Worm (Caenorhabditis elegans): Measurements from ENCODE around the gene dsb-1.

DNA sequence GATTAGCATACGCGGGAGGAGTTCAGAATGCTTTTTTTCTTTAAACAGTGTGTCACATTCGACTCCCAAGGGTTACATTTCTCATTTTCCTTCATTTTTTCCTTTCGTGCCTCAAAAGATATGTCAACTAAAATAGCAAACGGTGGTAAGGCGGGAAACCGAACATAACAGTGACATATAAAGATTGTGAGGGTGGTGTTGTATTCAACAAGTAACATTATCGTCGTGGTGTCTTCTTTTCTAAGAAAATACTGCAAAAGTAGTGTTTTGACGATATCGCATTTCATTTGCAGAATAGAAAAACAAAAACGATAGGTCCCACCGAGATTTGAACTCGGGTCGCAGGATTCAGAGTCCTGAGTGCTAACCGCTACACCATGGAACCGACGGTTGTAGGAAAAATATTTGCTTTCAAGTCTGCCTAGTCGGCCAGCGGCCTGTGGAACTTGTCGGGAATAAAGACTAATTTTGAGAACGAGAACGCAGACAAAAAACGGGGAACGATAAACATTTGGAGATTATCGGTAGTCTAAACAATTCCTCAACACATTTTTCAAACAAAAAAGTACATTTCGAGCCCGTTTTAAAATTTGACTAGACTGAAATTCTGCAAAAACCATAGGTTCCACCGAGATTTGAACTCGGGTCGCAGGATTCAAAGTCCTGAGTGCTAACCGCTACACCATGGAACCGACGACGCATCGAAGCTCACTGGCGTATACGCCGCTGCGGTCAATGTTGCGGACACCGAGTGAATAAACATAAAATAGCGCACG is 8.1 kb downstream of the dsb-1 start:
- TF ChIP-seq dao-5 (tag; optimal IDR thresholded peaks at IDR 0.05) (no peak), W03F9.2 (tag; optimal IDR thresholded peaks at IDR 0.05) (no peak)
